Worm (Caenorhabditis elegans) whole organism, late embryonic: ENCODE measurements around the gene F59A1.15.

ENCODE experiments used
- ama-1 ChIP-seq: fragments of 150-350 bp; optimal IDR thresholded peaks from 2 replicates; lab custom pipeline; 2014
- ceh-22 ChIP-seq: sonication (generic microtip); optimal IDR thresholded peaks from 2 replicates; lab custom pipeline; 2017; ENCODE audit warnings: missing biosample characterization, missing genetic modification characterization
- dmd-4 ChIP-seq: sonication (generic microtip); optimal IDR thresholded peaks from 2 replicates; lab custom pipeline; 2016; ENCODE audit warnings: borderline replicate concordance, missing genetic modification characterization, missing compliant biosample characterization
- hlh-13 ChIP-seq: fragments of 200-800 bp; sonication (Bioruptor generic); optimal IDR thresholded peaks from 2 replicates; lab custom pipeline; 2018; ENCODE audit warnings: mild to moderate bottlenecking, missing genetic modification characterization, missing compliant biosample characterization
- hlh-15 ChIP-seq: sonication (generic microtip); optimal IDR thresholded peaks from 2 replicates; lab custom pipeline; 2016; ENCODE audit warnings: missing genetic modification characterization, missing compliant biosample characterization
- pag-3 ChIP-seq: sonication (generic microtip); optimal IDR thresholded peaks from 2 replicates; lab custom pipeline; 2016; ENCODE audit warnings: missing compliant biosample characterization, missing genetic modification characterization, borderline replicate concordance
- pqm-1 ChIP-seq: sonication (generic microtip); optimal IDR thresholded peaks from 2 replicates; lab custom pipeline; 2016; ENCODE audit warnings: missing genetic modification characterization, missing compliant biosample characterization
- ref-2 ChIP-seq: sonication (generic microtip); optimal IDR thresholded peaks from 2 replicates; lab custom pipeline; 2016; ENCODE audit warnings: missing genetic modification characterization, missing compliant biosample characterization
- tbx-2 ChIP-seq: sonication (generic microtip); optimal IDR thresholded peaks from 2 replicates; lab custom pipeline; 2016; ENCODE audit warnings: missing genetic modification characterization, missing compliant biosample characterization

ce11 chrV:17696753-17697152 lies 13.1 kb upstream of the F59A1.15 start, which contains the start of gene spp-29:
- TF ChIP-seq dmd-4 (tag; lab: Kevin White, UChicago) (no peak), pqm-1 (tag; lab: Kevin White, UChicago) (no peak), pag-3 (tag; lab: Kevin White, UChicago) (no peak), ceh-22 (tag; lab: Kevin White, UChicago) (no peak), hlh-15 (tag; lab: Kevin White, UChicago) (no peak), ama-1 (lab: Kevin White, UChicago) (no peak), tbx-2 (tag; lab: Kevin White, UChicago) (no peak), ref-2 (tag; lab: Kevin White, UChicago) (no peak), hlh-13 (GFP tag; lab: Kevin White, UChicago) (no peak)
